Worm (Caenorhabditis elegans): ENCODE results near the gene unc-17.
A peak's percentile ranks its signal among the peaks of the same experiment; 100 is the strongest.

Gene unc-17

DNA sequence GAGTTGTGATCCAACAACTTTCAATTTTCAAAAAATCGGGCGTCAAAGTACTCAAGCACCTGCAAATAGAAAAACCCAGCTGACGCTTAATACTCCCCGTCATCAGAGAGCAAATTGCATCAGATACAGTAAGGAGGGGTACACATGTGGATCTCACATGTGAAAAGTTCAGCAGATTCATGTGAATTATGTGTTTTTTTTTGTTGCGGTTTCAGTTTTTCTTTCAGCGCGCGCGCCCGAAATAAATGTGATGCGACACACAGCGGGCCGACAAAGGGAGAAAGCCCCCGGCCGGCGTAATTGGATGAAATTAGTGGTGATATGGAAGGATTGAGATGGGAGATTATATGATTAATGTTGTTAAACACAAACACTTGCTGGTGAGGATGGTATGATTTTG is 27.7 kb upstream of the unc-17 start:
- TF ChIP-seq nhr-90 (tag; optimal IDR thresholded peaks at IDR 0.05) (no peak), bed-2 (GFP tag; IDR thresholded peaks at IDR 0.05) (no peak), Y53F4B.3 (GFP tag; IDR thresholded peaks at IDR 0.05) (no peak), hsf-1 (GFP tag; IDR thresholded peaks at IDR 0.05) (no peak), rec-8 (tag; optimal IDR thresholded peaks at IDR 0.05) (no peak), ccch-3 (GFP tag; optimal IDR thresholded peaks at IDR 0.05) (no peak), mxl-1 (tag; optimal IDR thresholded peaks at IDR 0.05) (no peak), ztf-26 (tag; optimal IDR thresholded peaks at IDR 0.05) (peak; percentile 52), pbrm-1 (GFP tag; IDR thresholded peaks at IDR 0.05) (no peak), egl-44 (GFP tag; IDR thresholded peaks at IDR 0.05) (no peak), hlh-26 (GFP tag; conservative IDR thresholded peaks at IDR 0.05) (no peak), somi-1 (GFP tag; optimal IDR thresholded peaks at IDR 0.05) (peak; percentile 3), Y79H2A.3 (GFP tag; conservative IDR thresholded peaks at IDR 0.05) (no peak), F33H1.4 (GFP tag; IDR thresholded peaks at IDR 0.05) (no peak), fkh-3 (tag; optimal IDR thresholded peaks at IDR 0.05) (no peak), F10E7.11 (tag; optimal IDR thresholded peaks at IDR 0.05) (no peak), lin-40 (tag; optimal IDR thresholded peaks at IDR 0.05) (peak; percentile 11), Y95B8A.8 (GFP tag; IDR thresholded peaks at IDR 0.05) (no peak), attf-3 (GFP tag; conservative IDR thresholded peaks at IDR 0.05) (no peak), lin-26 (GFP tag; IDR thresholded peaks at IDR 0.05) (no peak), F22D6.2 (tag; optimal IDR thresholded peaks at IDR 0.05) (no peak), him-1 (tag; optimal IDR thresholded peaks at IDR 0.05) (no peak), C06A6.2 (GFP tag; conservative IDR thresholded peaks at IDR 0.05) (no peak), rpc-1 (optimal IDR thresholded peaks at IDR 0.05) (no peak), rpc-1 (tag; optimal IDR thresholded peaks at IDR 0.05) (no peak)

- TF ChIP-seq Y79H2A.3 (GFP tag; conservative IDR thresholded peaks at IDR 0.05) = 0 out of 2 replicates have a peak, but pooled peaks have one; percentile 30
- TF ChIP-seq egrh-3 (GFP tag; IDR thresholded peaks at IDR 0.05) = peak; percentile 89
- 0 out of 2 replicates have a peak, but pooled peaks have one; percentile 41 for TF ChIP-seq madf-3 (GFP tag; IDR thresholded peaks at IDR 0.05)
- TF ChIP-seq efl-1 (GFP tag; optimal IDR thresholded peaks at IDR 0.05) = peak; percentile 83
- TF ChIP-seq nfyb-1 (GFP tag; IDR thresholded peaks at IDR 0.05) = peak; percentile 64
- TF ChIP-seq lin-40 (tag; optimal IDR thresholded peaks at IDR 0.05) = peak; percentile 15
- peak; percentile 44; the same call in 1 of the 2 replicates for TF ChIP-seq rcor-1 (GFP tag; IDR thresholded peaks at IDR 0.05)
- peak; percentile 60 for TF ChIP-seq ceh-91 (GFP tag; IDR thresholded peaks at IDR 0.05)
- peak; percentile 18 for TF ChIP-seq chd-7 (tag; optimal IDR thresholded peaks at IDR 0.05)
- peak; percentile 63 for TF ChIP-seq xnd-1 (tag; optimal IDR thresholded peaks at IDR 0.05)
- TF ChIP-seq repo-1 (tag; optimal IDR thresholded peaks at IDR 0.05) = no peak
- no peak for TF ChIP-seq B0261.1 (tag; optimal IDR thresholded peaks at IDR 0.05)
- peak; percentile 59 for TF ChIP-seq hsf-1 (GFP tag; IDR thresholded peaks at IDR 0.05)
- TF ChIP-seq mcd-1 (GFP tag; IDR thresholded peaks at IDR 0.05) = peak; percentile 57
- 0 out of 2 replicates have a peak, but pooled peaks have one; percentile 57 for TF ChIP-seq C06A6.2 (GFP tag; conservative IDR thresholded peaks at IDR 0.05)
- no peak for TF ChIP-seq tbx-9 (tag; optimal IDR thresholded peaks at IDR 0.05; ENCODE audit: borderline replicate concordance)
- peak; percentile 43 for TF ChIP-seq somi-1 (GFP tag; optimal IDR thresholded peaks at IDR 0.05)
- TF ChIP-seq F33H1.4 (GFP tag; IDR thresholded peaks at IDR 0.05) = peak; percentile 32; the same call in 1 of the 2 replicates
- peak; percentile 38; the same call in 1 of the 2 replicates for TF ChIP-seq D2030.7 (GFP tag; IDR thresholded peaks at IDR 0.05)
- no peak for TF ChIP-seq ets-4 (GFP tag; optimal IDR thresholded peaks at IDR 0.05)
- TF ChIP-seq ztf-26 (tag; optimal IDR thresholded peaks at IDR 0.05) = peak; percentile 30
- peak; percentile 56 for TF ChIP-seq ceh-27 (GFP tag; optimal IDR thresholded peaks at IDR 0.05)
- TF ChIP-seq tlf-1 (GFP tag; optimal IDR thresholded peaks at IDR 0.05) = peak; percentile 28
- peak; percentile 43 for TF ChIP-seq athp-1 (tag; optimal IDR thresholded peaks at IDR 0.05)
- TF ChIP-seq snpc-4 (GFP tag; optimal IDR thresholded peaks at IDR 0.05) = no peak
- TF ChIP-seq snpc-4 (tag; optimal IDR thresholded peaks at IDR 0.05) = no peak
- TF ChIP-seq nhr-80 (tag; optimal IDR thresholded peaks at IDR 0.05) = peak; percentile 21
- no peak for TF ChIP-seq nhr-90 (tag; optimal IDR thresholded peaks at IDR 0.05)
- TF ChIP-seq Y95B8A.8 (GFP tag; IDR thresholded peaks at IDR 0.05) = 0 out of 2 replicates have a peak, but pooled peaks have one; percentile 15
- peak; percentile 75 for TF ChIP-seq zfh-2 (GFP tag; conservative IDR thresholded peaks at IDR 0.05)
- no peak for TF ChIP-seq K11D2.4 (GFP tag; IDR thresholded peaks at IDR 0.05)
Measured at ce11 chrIV:3648634-3649240, 24.2 kb upstream of the unc-17 start, which contains the start of gene CC8.2. Gene CC8.2, minus strand, starts transcription at chrIV:3648684.
